Fruit fly (Drosophila melanogaster) whole organism, embryonic: ENCODE measurements around the gene stwl.

Experiments used
- ATbp ChIP-seq: fragments of 200-800 bp; sonication (Bioruptor generic); optimal IDR thresholded peaks from 2 replicates; lab custom pipeline; 2017; ENCODE audit warnings: missing biosample characterization, mild to moderate bottlenecking, missing genetic modification characterization, missing genetic modification reagents
- BEAF-32 ChIP-seq: fragments of 200-800 bp; sonication (Bioruptor generic); optimal IDR thresholded peaks from 3 replicates; lab custom pipeline; 2017; ENCODE audit warnings: missing biosample characterization, missing genetic modification characterization, mild to moderate bottlenecking, moderate library complexity, missing genetic modification reagents
- CG10321 ChIP-seq: fragments of 200-800 bp; sonication (Bioruptor generic); IDR thresholded peaks from 2 replicates; pipeline ENCODE4 v1.3.6; 2022; ENCODE audit warnings: missing biosample characterization, missing genetic modification characterization
- CG11093 ChIP-seq: fragments of 200-800 bp; sonication (Bioruptor generic); IDR thresholded peaks from 3 replicates; pipeline ENCODE4 v1.3.6; 2022; ENCODE audit warnings: missing biosample characterization, missing genetic modification characterization
- CG11695 ChIP-seq: fragments of 200-800 bp; sonication (Bioruptor generic); IDR thresholded peaks from 3 replicates; pipeline ENCODE4 v1.3.6; 2022; ENCODE audit warnings: missing biosample characterization, missing genetic modification characterization
- CG11696 ChIP-seq: fragments of 200-800 bp; sonication (Bioruptor generic); IDR thresholded peaks from 2 replicates; pipeline ENCODE4 v1.3.6; 2022; ENCODE audit warnings: missing biosample characterization, missing genetic modification characterization
- CG12104 ChIP-seq: fragments of 200-800 bp; sonication (Bioruptor generic); optimal IDR thresholded peaks from 3 replicates; lab custom pipeline; 2016; ENCODE audit warnings: missing biosample characterization, missing genetic modification characterization
- CG13624 ChIP-seq: fragments of 200-800 bp; sonication (Bioruptor generic); optimal IDR thresholded peaks from 2 replicates; lab custom pipeline; 2016; ENCODE audit warnings: missing biosample characterization, missing genetic modification characterization
- CG14965 ChIP-seq: fragments of 200-800 bp; sonication (Bioruptor generic); optimal IDR thresholded peaks from 2 replicates; lab custom pipeline; 2016; ENCODE audit warnings: missing biosample characterization, missing genetic modification characterization, borderline replicate concordance
- CG17359 ChIP-seq: fragments of 200-800 bp; sonication (Bioruptor generic); optimal IDR thresholded peaks from 3 replicates; lab custom pipeline; 2018; ENCODE audit warnings: missing biosample characterization, mild to moderate bottlenecking, missing genetic modification characterization, moderate library complexity
- CG17385 ChIP-seq: fragments of 200-800 bp; sonication (Bioruptor generic); optimal IDR thresholded peaks from 3 replicates; lab custom pipeline; 2018; ENCODE audit warnings: missing biosample characterization, mild to moderate bottlenecking, missing genetic modification characterization
- CG17612 ChIP-seq: fragments of 200-800 bp; sonication (Bioruptor generic); IDR thresholded peaks from 2 replicates; pipeline ENCODE4 v1.3.6; 2022; ENCODE audit warnings: missing biosample characterization, missing genetic modification characterization
- CG2712 ChIP-seq: fragments of 200-800 bp; optimal IDR thresholded peaks from 3 replicates; lab custom pipeline; 2019; ENCODE audit warnings: missing biosample characterization, mild to moderate bottlenecking, missing genetic modification characterization, moderate library complexity
- CG2875 ChIP-seq: fragments of 200-800 bp; sonication (Bioruptor generic); optimal IDR thresholded peaks from 2 replicates; lab custom pipeline; 2017; ENCODE audit warnings: missing biosample characterization, mild to moderate bottlenecking, missing genetic modification characterization, missing genetic modification reagents
- CG30020 ChIP-seq: fragments of 200-800 bp; optimal IDR thresholded peaks from 2 replicates; lab custom pipeline; 2019; ENCODE audit warnings: missing biosample characterization, mild to moderate bottlenecking, missing genetic modification characterization, moderate library complexity
- CG31441 ChIP-seq: fragments of 200-800 bp; sonication (Bioruptor generic); IDR thresholded peaks from 2 replicates; pipeline ENCODE4 v1.3.6; 2022; ENCODE audit warnings: missing biosample characterization, missing genetic modification characterization
- CG4360 ChIP-seq: fragments of 200-800 bp; sonication (Bioruptor generic); IDR thresholded peaks from 2 replicates; pipeline ENCODE4 v1.3.6; 2022; ENCODE audit warnings: missing biosample characterization, missing genetic modification characterization
- CG4707 ChIP-seq: fragments of 200-800 bp; sonication (Bioruptor generic); optimal IDR thresholded peaks from 2 replicates; lab custom pipeline; 2018; ENCODE audit warnings: missing biosample characterization, mild to moderate bottlenecking, missing genetic modification characterization, moderate library complexity
- CG4730 ChIP-seq: fragments of 200-800 bp; sonication (Bioruptor generic); IDR thresholded peaks from 2 replicates; pipeline ENCODE4 v1.3.6; 2022; ENCODE audit warnings: missing biosample characterization, missing genetic modification characterization
- CG6254 ChIP-seq: fragments of 200-800 bp; sonication (Bioruptor generic); optimal IDR thresholded peaks from 3 replicates; lab custom pipeline; 2017; ENCODE audit warnings: mild to moderate bottlenecking, missing biosample characterization, missing genetic modification reagents, missing genetic modification characterization
- CG6689 ChIP-seq: fragments of 200-800 bp; sonication (Bioruptor generic); IDR thresholded peaks from 2 replicates; pipeline ENCODE4 v1.3.6; 2022; ENCODE audit warnings: missing biosample characterization, missing genetic modification characterization
- CG7786 ChIP-seq: fragments of 200-800 bp; sonication (Bioruptor generic); optimal IDR thresholded peaks from 2 replicates; lab custom pipeline; 2016; ENCODE audit warnings: missing biosample characterization, missing genetic modification characterization
- CG9215 ChIP-seq: fragments of 200-800 bp; sonication (Bioruptor generic); IDR thresholded peaks from 2 replicates; pipeline ENCODE4 v1.3.6; 2022; ENCODE audit warnings: missing biosample characterization, missing genetic modification characterization
- CTCF ChIP-seq: fragments of 200-800 bp; sonication (Bioruptor generic); optimal IDR thresholded peaks from 2 replicates; lab custom pipeline; 2017; ENCODE audit warnings: missing biosample characterization, mild to moderate bottlenecking, missing genetic modification characterization, moderate library complexity
- Dll ChIP-seq: fragments of 200-800 bp; sonication (Bioruptor generic); IDR thresholded peaks from 4 replicates; pipeline ENCODE4 v1.3.6; 2022; ENCODE audit warnings: missing biosample characterization, missing genetic modification characterization; ENCODE audit not compliant: partially characterized antibody
- Dref ChIP-seq: fragments of 200-800 bp; sonication (Bioruptor generic); IDR thresholded peaks from 2 replicates; pipeline ENCODE4 v1.3.6; 2022; ENCODE audit warnings: missing biosample characterization, missing genetic modification characterization
- Drgx ChIP-seq: fragments of 200-800 bp; sonication (Bioruptor generic); IDR thresholded peaks from 2 replicates; pipeline ENCODE4 v1.3.6; 2022; ENCODE audit warnings: missing biosample characterization, missing genetic modification characterization
- Fer2 ChIP-seq: fragments of 200-800 bp; sonication (Bioruptor generic); optimal IDR thresholded peaks from 2 replicates; lab custom pipeline; 2018; ENCODE audit warnings: missing biosample characterization, mild to moderate bottlenecking, missing genetic modification characterization, moderate library complexity
- Hmr ChIP-seq: fragments of 200-800 bp; sonication (Bioruptor generic); optimal IDR thresholded peaks from 3 replicates; lab custom pipeline; 2017; ENCODE audit warnings: mild to moderate bottlenecking, missing biosample characterization, missing genetic modification reagents, missing genetic modification characterization
- Hsf ChIP-seq: fragments of 200-800 bp; sonication (Bioruptor generic); optimal IDR thresholded peaks from 3 replicates; lab custom pipeline; 2016; ENCODE audit warnings: missing biosample characterization, missing genetic modification characterization
- Jarid2 ChIP-seq: fragments of 200-800 bp; sonication (Bioruptor generic); optimal IDR thresholded peaks from 3 replicates; lab custom pipeline; 2017; ENCODE audit warnings: mild to moderate bottlenecking, missing biosample characterization, missing genetic modification reagents, missing genetic modification characterization
- Lpt ChIP-seq: fragments of >200 bp; optimal IDR thresholded peaks from 2 replicates; lab custom pipeline; 2018; ENCODE audit warnings: missing biosample characterization, missing genetic modification characterization
- NFAT ChIP-seq: fragments of 200-800 bp; sonication (Bioruptor generic); IDR thresholded peaks from 2 replicates; pipeline ENCODE4 v1.3.6; 2022; ENCODE audit warnings: missing biosample characterization, missing genetic modification characterization
- Ptx1 ChIP-seq: fragments of 200-800 bp; sonication (Bioruptor generic); IDR thresholded peaks from 2 replicates; pipeline ENCODE4 v1.3.6; 2022; ENCODE audit warnings: missing biosample characterization, missing genetic modification characterization
- ap ChIP-seq: fragments of 200-800 bp; sonication (Bioruptor generic); IDR thresholded peaks from 2 replicates; pipeline ENCODE4 v1.3.6; 2022; ENCODE audit warnings: missing biosample characterization, missing genetic modification characterization
- ato ChIP-seq: fragments of 200-800 bp; sonication (Bioruptor generic); IDR thresholded peaks from 2 replicates; pipeline ENCODE4 v1.3.6; 2022; ENCODE audit warnings: missing biosample characterization, missing genetic modification characterization; ENCODE audit not compliant: partially characterized antibody
- dmrt99B ChIP-seq: fragments of 200-800 bp; sonication (Bioruptor generic); optimal IDR thresholded peaks from 2 replicates; lab custom pipeline; 2018; ENCODE audit warnings: missing biosample characterization, mild to moderate bottlenecking, missing genetic modification characterization, moderate library complexity
- emc ChIP-seq: fragments of 200-800 bp; sonication (Bioruptor generic); optimal IDR thresholded peaks from 2 replicates; lab custom pipeline; 2016; ENCODE audit warnings: missing biosample characterization, missing genetic modification characterization
- fd64A ChIP-seq: fragments of 200-800 bp; sonication (Bioruptor generic); optimal IDR thresholded peaks from 3 replicates; lab custom pipeline; 2018; ENCODE audit warnings: missing biosample characterization, mild to moderate bottlenecking, missing genetic modification characterization
- fd96Cb ChIP-seq: fragments of 200-800 bp; sonication (Bioruptor generic); optimal IDR thresholded peaks from 2 replicates; lab custom pipeline; 2018; ENCODE audit warnings: missing biosample characterization, mild to moderate bottlenecking, missing genetic modification characterization, moderate library complexity
- hbn ChIP-seq: fragments of 200-800 bp; sonication (Bioruptor generic); IDR thresholded peaks from 2 replicates; pipeline ENCODE4 v1.3.6; 2022; ENCODE audit warnings: missing biosample characterization, missing genetic modification characterization; ENCODE audit not compliant: partially characterized antibody
- klu ChIP-seq: fragments of 200-800 bp; sonication (Bioruptor generic); IDR thresholded peaks from 2 replicates; pipeline ENCODE4 v1.3.6; 2022; ENCODE audit warnings: missing biosample characterization, missing genetic modification characterization
- nau ChIP-seq: fragments of 200-800 bp; sonication (Bioruptor generic); optimal IDR thresholded peaks from 3 replicates; lab custom pipeline; 2017; ENCODE audit warnings: missing biosample characterization, mild to moderate bottlenecking, missing genetic modification characterization, missing genetic modification reagents
- odd ChIP-seq: fragments of 200-800 bp; sonication (Bioruptor generic); optimal IDR thresholded peaks from 2 replicates; lab custom pipeline; 2017; ENCODE audit warnings: missing biosample characterization, mild to moderate bottlenecking, missing genetic modification characterization
- otp ChIP-seq: fragments of 200-800 bp; sonication (Bioruptor generic); IDR thresholded peaks from 3 replicates; pipeline ENCODE4, ENCODE4 v1.3.6; 2022; ENCODE audit warnings: missing biosample characterization, missing genetic modification characterization
- phol ChIP-seq: fragments of 200-800 bp; sonication (Bioruptor generic); optimal IDR thresholded peaks from 3 replicates; lab custom pipeline; 2018; ENCODE audit warnings: missing biosample characterization, mild to moderate bottlenecking, missing genetic modification characterization, moderate library complexity
- pum ChIP-seq: fragments of 200-800 bp; sonication (Bioruptor generic); optimal IDR thresholded peaks from 2 replicates; lab custom pipeline; 2016; ENCODE audit warnings: missing biosample characterization, missing genetic modification characterization
- salm ChIP-seq: fragments of 200-800 bp; sonication (Bioruptor generic); optimal IDR thresholded peaks from 2 replicates; lab custom pipeline; 2018; ENCODE audit warnings: missing biosample characterization, mild to moderate bottlenecking, missing genetic modification characterization
- tap ChIP-seq: fragments of 200-800 bp; optimal IDR thresholded peaks from 3 replicates; lab custom pipeline; 2019; ENCODE audit warnings: missing biosample characterization, mild to moderate bottlenecking, missing genetic modification characterization, moderate library complexity
- tgo ChIP-seq: fragments of 200-800 bp; sonication (Bioruptor generic); IDR thresholded peaks from 3 replicates; pipeline ENCODE4 v1.3.6; 2022; ENCODE audit warnings: missing biosample characterization, missing genetic modification characterization
- wor ChIP-seq: fragments of 200-800 bp; sonication (Bioruptor generic); IDR thresholded peaks from 2 replicates; pipeline ENCODE4 v1.3.6; 2022; ENCODE audit warnings: missing biosample characterization, missing genetic modification characterization
- zfh1 ChIP-seq: fragments of 200-800 bp; sonication (Bioruptor generic); IDR thresholded peaks from 3 replicates; pipeline ENCODE4 v1.3.6; 2022; ENCODE audit warnings: missing biosample characterization, missing genetic modification characterization

The stwl gene

dm6 chr3L:14353161-14353560 is 56.6 kb downstream of the stwl start (continued):
- TF ChIP-seq CG9215: no peak
- TF ChIP-seq CG4707: no peak
- TF ChIP-seq phol (tag; lab: Kevin White, UChicago): peak; percentile 48
- TF ChIP-seq CTCF: no peak
- peak; percentile 54 for TF ChIP-seq CG2712 (tag; lab: Kevin White, UChicago)
- TF ChIP-seq Hmr (GFP tag; lab: Kevin White, UChicago): no peak
- TF ChIP-seq dmrt99B (tag; lab: Kevin White, UChicago): peak; percentile 48
- no peak for TF ChIP-seq CG14965
- no peak for TF ChIP-seq CG30020 (tag; lab: Kevin White, UChicago)
- TF ChIP-seq CG6254: no peak
- TF ChIP-seq otp: no peak
- peak; percentile 35 for TF ChIP-seq CG17359 (tag; lab: Kevin White, UChicago)
- TF ChIP-seq emc (GFP tag; lab: Kevin White, UChicago): no peak
- no peak for TF ChIP-seq Dref
- TF ChIP-seq zfh1: no peak
- TF ChIP-seq fd64A (GFP tag; lab: Kevin White, UChicago): no peak
- no peak for TF ChIP-seq wor (GFP tag; lab: Robert Waterston, UW)
- TF ChIP-seq Drgx (GFP tag; lab: Robert Waterston, UW): 0 out of 2 replicates have a peak, but pooled peaks have one; percentile 36
- no peak for TF ChIP-seq CG17612 (GFP tag; lab: Robert Waterston, UW)
- no peak for TF ChIP-seq ap (GFP tag; lab: Robert Waterston, UW)
- no peak for TF ChIP-seq CG13624 (GFP tag; lab: Kevin White, UChicago)
- TF ChIP-seq Dll (GFP tag; lab: Robert Waterston, UW): no peak
- no peak for TF ChIP-seq salm (tag; lab: Kevin White, UChicago)
- TF ChIP-seq CG6689 (GFP tag; lab: Robert Waterston, UW): 0 out of 2 replicates have a peak, but pooled peaks have one; percentile 23
- TF ChIP-seq Hsf: no peak
- TF ChIP-seq fd96Cb (tag; lab: Kevin White, UChicago): peak; percentile 24
- TF ChIP-seq tgo (GFP tag; lab: Robert Waterston, UW): peak; percentile 16; the same call in 1 of the 3 replicates
- TF ChIP-seq ATbp: no peak
- no peak for TF ChIP-seq CG4730 (GFP tag; lab: Robert Waterston, UW)
- 0 out of 3 replicates have a peak, but pooled peaks have one; percentile 18 for TF ChIP-seq CG11695 (GFP tag; lab: Robert Waterston, UW)
- TF ChIP-seq Ptx1: 0 out of 2 replicates have a peak, but pooled peaks have one; percentile 14
- no peak for TF ChIP-seq ato (GFP tag; lab: Robert Waterston, UW)
- TF ChIP-seq tap: peak; percentile 29
- peak; percentile 52 for TF ChIP-seq CG31441 (GFP tag; lab: Robert Waterston, UW)
- TF ChIP-seq klu (GFP tag; lab: Robert Waterston, UW): no peak
- TF ChIP-seq CG12104 (GFP tag; lab: Kevin White, UChicago): no peak
- TF ChIP-seq Jarid2 (GFP tag; lab: Kevin White, UChicago): no peak
- no peak for TF ChIP-seq CG10321 (GFP tag; lab: Robert Waterston, UW)
- no peak for TF ChIP-seq CG4360 (GFP tag; lab: Robert Waterston, UW)
- no peak for TF ChIP-seq CG7786 (GFP tag; lab: Kevin White, UChicago)
- TF ChIP-seq CG11093: no peak
- no peak for TF ChIP-seq pum (GFP tag; lab: Kevin White, UChicago)
- TF ChIP-seq hbn: no peak
- TF ChIP-seq NFAT (GFP tag; lab: Robert Waterston, UW): no peak
- no peak for TF ChIP-seq odd (GFP tag; lab: Kevin White, UChicago)
- TF ChIP-seq Lpt: no peak
- TF ChIP-seq BEAF-32 (GFP tag; lab: Kevin White, UChicago): no peak
- peak; percentile 54; the same call in 1 of the 2 replicates for TF ChIP-seq CG11696 (GFP tag; lab: Robert Waterston, UW)
- TF ChIP-seq CG2875 (GFP tag; lab: Kevin White, UChicago): no peak
- TF ChIP-seq CG17385 (GFP tag; lab: Kevin White, UChicago): no peak
- TF ChIP-seq Fer2 (tag; lab: Kevin White, UChicago): no peak
- no peak for TF ChIP-seq nau
